In genomic region chr2L:14430138-14430815, dm6 we compare ENCODE assay signal across 2 fruit fly cellular contexts.
TF ChIP-seq lines count a peak whose summit lies in the region.

No protein-coding gene starts in this region.

- no peak for TF ChIP-seq CTCF in whole organism, embryonic (GFP tag; optimal IDR thresholded peaks at IDR 0.05; lab: Kevin White, UChicago)

TF ChIP-seq in whole organism, embryonic, 481 proteins besides CTCF, POLR2A, EP300 and RAD21:
- TF ChIP-seq oc (tag; optimal IDR thresholded peaks at IDR 0.05; lab: Kevin White, UChicago) (peak; percentile 47), CG9876 (GFP tag; optimal IDR thresholded peaks at IDR 0.05; lab: Kevin White, UChicago) (no peak), tll (GFP tag; optimal IDR thresholded peaks at IDR 0.05; lab: Kevin White, UChicago) (peak in 1 of 2 experiments; percentile 95), zen (tag; optimal IDR thresholded peaks at IDR 0.05; lab: Kevin White, UChicago) (peak; percentile 53), grn (GFP tag; optimal IDR thresholded peaks at IDR 0.05; lab: Kevin White, UChicago) (peak; percentile 82), kni (GFP tag; optimal IDR thresholded peaks at IDR 0.05; lab: Kevin White, UChicago) (peak; percentile 10), CG16779 (GFP tag; IDR thresholded peaks at IDR 0.05; lab: Robert Waterston, UW) (no peak), CG3726 (GFP tag; IDR thresholded peaks at IDR 0.05; lab: Robert Waterston, UW) (no peak), pros (GFP tag; optimal IDR thresholded peaks at IDR 0.05; lab: Kevin White, UChicago) (peak; percentile 74), twi (tag; optimal IDR thresholded peaks at IDR 0.05; lab: Kevin White, UChicago) (peak; percentile 24), Awh (GFP tag; IDR thresholded peaks at IDR 0.05; lab: Robert Waterston, UW) (no peak), D (optimal IDR thresholded peaks at IDR 0.05; lab: Kevin White, UChicago) (peak; percentile 52), D (GFP tag; optimal IDR thresholded peaks at IDR 0.05; lab: Kevin White, UChicago) (no peak), ham (GFP tag; IDR thresholded peaks at IDR 0.05; lab: Robert Waterston, UW) (no peak), Hr51 (GFP tag; optimal IDR thresholded peaks at IDR 0.05; lab: Kevin White, UChicago) (no peak), CG16815 (GFP tag; optimal IDR thresholded peaks at IDR 0.05; lab: Kevin White, UChicago) (no peak)

TF ChIP-seq in whole organism, prepupa, 60 proteins besides CTCF, POLR2A, EP300 and RAD21:
- 0 out of 3 replicates have a peak, but pooled peaks have one; percentile 23 for TF ChIP-seq CG6163 (GFP tag; IDR thresholded peaks at IDR 0.05; lab: Robert Waterston, UW)
- TF ChIP-seq fd59A (GFP tag; optimal IDR thresholded peaks at IDR 0.05; lab: Kevin White, UChicago), result no peak
- TF ChIP-seq fkh (GFP tag; optimal IDR thresholded peaks at IDR 0.05; lab: Kevin White, UChicago), result peak; percentile 35
- no peak for TF ChIP-seq Sox14 (GFP tag; optimal IDR thresholded peaks at IDR 0.05; lab: Kevin White, UChicago)
